Fruit fly (Drosophila melanogaster) whole organism, embryonic: ENCODE measurements around the gene CG18301.
A peak's percentile ranks its signal among the peaks of the same experiment; 100 is the strongest.

Experiments
- Aef1 ChIP-seq: fragments of 200-800 bp; sonication (Bioruptor generic); IDR thresholded peaks from 3 replicates; pipeline ENCODE4 v1.3.6; 2022; ENCODE audit warnings: missing biosample characterization, missing genetic modification characterization
- BEAF-32 ChIP-seq: fragments of 200-800 bp; sonication (Bioruptor generic); optimal IDR thresholded peaks from 3 replicates; lab custom pipeline; 2017; ENCODE audit warnings: missing biosample characterization, missing genetic modification characterization, mild to moderate bottlenecking, moderate library complexity, missing genetic modification reagents
- Bgb ChIP-seq: fragments of 200-800 bp; sonication (Bioruptor generic); IDR thresholded peaks from 2 replicates; pipeline ENCODE4 v1.3.6; 2022; ENCODE audit warnings: missing biosample characterization, missing genetic modification characterization; ENCODE audit not compliant: partially characterized antibody
- CG12219 ChIP-seq: fragments of 200-800 bp; sonication (Bioruptor generic); optimal IDR thresholded peaks from 3 replicates; lab custom pipeline; 2018; ENCODE audit warnings: missing biosample characterization, mild to moderate bottlenecking, missing genetic modification characterization
- CG13287 ChIP-seq: fragments of 200-800 bp; sonication (Bioruptor generic); IDR thresholded peaks from 2 replicates; pipeline ENCODE4 v1.3.6; 2022; ENCODE audit warnings: missing biosample characterization, missing genetic modification characterization; ENCODE audit not compliant: partially characterized antibody
- CG14710 ChIP-seq: fragments of 200-800 bp; sonication (Bioruptor generic); optimal IDR thresholded peaks from 3 replicates; lab custom pipeline; 2019; ENCODE audit warnings: missing biosample characterization, mild to moderate bottlenecking, missing genetic modification characterization, moderate library complexity
- CG15479 ChIP-seq: fragments of 200-800 bp; sonication (Bioruptor generic); optimal IDR thresholded peaks from 3 replicates; lab custom pipeline; 2019; ENCODE audit warnings: missing biosample characterization, mild to moderate bottlenecking, missing genetic modification characterization, moderate library complexity
- CG2129 ChIP-seq: fragments of 200-800 bp; sonication (Bioruptor generic); IDR thresholded peaks from 2 replicates; pipeline ENCODE4 v1.3.6; 2022; ENCODE audit warnings: missing biosample characterization, missing genetic modification characterization; ENCODE audit not compliant: partially characterized antibody
- CG32772 ChIP-seq: fragments of 200-800 bp; sonication (Bioruptor generic); IDR thresholded peaks from 2 replicates; pipeline ENCODE4 v1.3.6; 2022; ENCODE audit warnings: missing biosample characterization, missing genetic modification characterization
- CG3281 ChIP-seq: fragments of 200-800 bp; sonication (Bioruptor generic); optimal IDR thresholded peaks from 3 replicates; lab custom pipeline; 2017; ENCODE audit warnings: missing biosample characterization, mild to moderate bottlenecking, missing genetic modification characterization
- CG34224 ChIP-seq: fragments of 200-800 bp; sonication (Bioruptor generic); IDR thresholded peaks from 3 replicates; pipeline ENCODE4 v1.3.6; 2022; ENCODE audit warnings: missing biosample characterization, missing genetic modification characterization; ENCODE audit not compliant: partially characterized antibody
- CG6175 ChIP-seq: fragments of 200-800 bp; sonication (Bioruptor generic); IDR thresholded peaks from 3 replicates; pipeline ENCODE4 v1.3.6; 2022; ENCODE audit warnings: missing biosample characterization, missing genetic modification characterization
- CG6791 ChIP-seq: fragments of 200-800 bp; sonication (Bioruptor generic); IDR thresholded peaks from 3 replicates; pipeline ENCODE4 v1.3.6; 2022; ENCODE audit warnings: missing biosample characterization, missing genetic modification characterization; ENCODE audit not compliant: partially characterized antibody
- CHES-1-like ChIP-seq: fragments of 200-800 bp; sonication (Bioruptor generic); optimal IDR thresholded peaks from 2 replicates; lab custom pipeline; 2016; ENCODE audit warnings: missing biosample characterization, missing genetic modification characterization
- Dbx ChIP-seq: fragments of 200-800 bp; sonication (Bioruptor generic); IDR thresholded peaks from 3 replicates; pipeline ENCODE4 v1.3.6; 2022; ENCODE audit warnings: missing biosample characterization, missing genetic modification characterization
- HLH4C ChIP-seq: fragments of 200-800 bp; sonication (Bioruptor generic); IDR thresholded peaks from 3 replicates; pipeline ENCODE4 v1.3.6; 2022; ENCODE audit warnings: missing biosample characterization, missing genetic modification characterization; ENCODE audit not compliant: partially characterized antibody
- Hr3 ChIP-seq: fragments of 200-800 bp; sonication (Bioruptor generic); optimal IDR thresholded peaks from 3 replicates; lab custom pipeline; 2016; ENCODE audit warnings: missing biosample characterization, missing genetic modification characterization
- MBD-R2 ChIP-seq: fragments of 200-800 bp; sonication (Bioruptor generic); IDR thresholded peaks from 2 replicates; pipeline ENCODE4 v1.3.6; 2022; ENCODE audit warnings: missing biosample characterization, missing genetic modification characterization
- MESR4 ChIP-seq: fragments of 200-800 bp; sonication (Bioruptor generic); optimal IDR thresholded peaks from 2 replicates; lab custom pipeline; 2018; ENCODE audit warnings: missing biosample characterization, mild to moderate bottlenecking, missing genetic modification characterization, moderate library complexity
- Max ChIP-seq: fragments of 200-800 bp; sonication (Bioruptor generic); optimal IDR thresholded peaks from 2 replicates; lab custom pipeline; 2016; ENCODE audit warnings: missing biosample characterization, mild to moderate bottlenecking, missing genetic modification characterization
- Med ChIP-seq: fragments of 200-800 bp; sonication (Bioruptor generic); peaks from one replicate; lab custom pipeline; 2016; ENCODE audit warnings: missing biosample characterization, missing genetic modification characterization, mild to moderate bottlenecking, inconsistent platforms, moderate library complexity
- NfI ChIP-seq: fragments of 200-800 bp; sonication (Bioruptor generic); optimal IDR thresholded peaks from 3 replicates; lab custom pipeline; 2018; ENCODE audit warnings: missing biosample characterization, mild to moderate bottlenecking, missing genetic modification characterization, moderate library complexity
- Opbp ChIP-seq: fragments of 200-800 bp; sonication (Bioruptor generic); IDR thresholded peaks from 3 replicates; pipeline ENCODE4 v1.3.6; 2022; ENCODE audit warnings: missing biosample characterization, missing genetic modification characterization; ENCODE audit not compliant: partially characterized antibody
- Scr ChIP-seq: fragments of 200-800 bp; sonication (Bioruptor generic); IDR thresholded peaks from 2 replicates; pipeline ENCODE4 v1.3.6; 2022; ENCODE audit warnings: missing biosample characterization, missing genetic modification characterization; ENCODE audit not compliant: partially characterized antibody
- Side ChIP-seq: fragments of 200-800 bp; sonication (Bioruptor generic); optimal IDR thresholded peaks from 2 replicates; lab custom pipeline; 2016; ENCODE audit warnings: missing biosample characterization, missing genetic modification characterization
- al ChIP-seq: fragments of 200-800 bp; sonication (Bioruptor generic); IDR thresholded peaks from 2 replicates; pipeline ENCODE4 v1.3.6; 2022; ENCODE audit warnings: missing biosample characterization, missing genetic modification characterization
- amos ChIP-seq: fragments of 200-800 bp; sonication (Bioruptor generic); IDR thresholded peaks from 2 replicates; pipeline ENCODE4 v1.3.6; 2022; ENCODE audit warnings: missing biosample characterization, missing genetic modification characterization; ENCODE audit not compliant: partially characterized antibody
- aop ChIP-seq: fragments of 200-800 bp; sonication (Bioruptor generic); IDR thresholded peaks from 2 replicates; pipeline ENCODE4 v1.3.6; 2022; ENCODE audit warnings: missing biosample characterization, missing genetic modification characterization
- bab2 ChIP-seq: fragments of 200-800 bp; sonication (Bioruptor generic); optimal IDR thresholded peaks from 2 replicates; lab custom pipeline; 2016; ENCODE audit warnings: missing biosample characterization, missing genetic modification characterization
- cad ChIP-seq: fragments of >200 bp; optimal IDR thresholded peaks from 2 replicates; lab custom pipeline; 2017; ENCODE audit warnings: missing biosample characterization, missing genetic modification characterization
- crp ChIP-seq, 2 experiments: fragments of 200-800 bp; sonication (Bioruptor generic); optimal IDR thresholded peaks; 2 replicates in 1 of 2; 3 replicates in 1 of 2; lab custom pipeline; 2017; ENCODE audit warnings: missing biosample characterization in 2 of 2, missing genetic modification characterization in 2 of 2, mild to moderate bottlenecking in 1 of 2, moderate library complexity in 1 of 2
- hbn ChIP-seq: fragments of 200-800 bp; sonication (Bioruptor generic); IDR thresholded peaks from 2 replicates; pipeline ENCODE4 v1.3.6; 2022; ENCODE audit warnings: missing biosample characterization, missing genetic modification characterization; ENCODE audit not compliant: partially characterized antibody
- mam ChIP-seq: fragments of 200-800 bp; sonication (Bioruptor generic); optimal IDR thresholded peaks from 3 replicates; lab custom pipeline; 2016; ENCODE audit warnings: missing biosample characterization, missing genetic modification characterization
- phol ChIP-seq: fragments of 200-800 bp; sonication (Bioruptor generic); optimal IDR thresholded peaks from 3 replicates; lab custom pipeline; 2018; ENCODE audit warnings: missing biosample characterization, mild to moderate bottlenecking, missing genetic modification characterization, moderate library complexity
- pzg ChIP-seq: fragments of 200-800 bp; sonication (Bioruptor generic); optimal IDR thresholded peaks from 3 replicates; lab custom pipeline; 2018; ENCODE audit warnings: missing biosample characterization, mild to moderate bottlenecking, missing genetic modification characterization, moderate library complexity
- scrt ChIP-seq: fragments of 200-800 bp; sonication (Bioruptor generic); optimal IDR thresholded peaks from 2 replicates; lab custom pipeline; 2018; ENCODE audit warnings: missing biosample characterization, mild to moderate bottlenecking, missing genetic modification characterization, moderate library complexity
- sd ChIP-seq: fragments of 200-800 bp; sonication (Bioruptor generic); optimal IDR thresholded peaks from 3 replicates; lab custom pipeline; 2018; ENCODE audit warnings: missing biosample characterization, mild to moderate bottlenecking, missing genetic modification characterization, moderate library complexity
- sens ChIP-seq: fragments of 200-800 bp; sonication (Bioruptor generic); peaks from one replicate; lab custom pipeline; 2016; ENCODE audit warnings: missing biosample characterization, missing genetic modification characterization
- shn ChIP-seq: fragments of 200-800 bp; sonication (Bioruptor generic); optimal IDR thresholded peaks from 3 replicates; lab custom pipeline; 2016; ENCODE audit warnings: missing biosample characterization, missing genetic modification characterization
- sob ChIP-seq: fragments of 200-800 bp; sonication (Bioruptor generic); IDR thresholded peaks from 2 replicates; pipeline ENCODE4 v1.3.6; 2022; ENCODE audit warnings: missing biosample characterization, missing genetic modification characterization
- tio ChIP-seq: fragments of 200-800 bp; sonication (Bioruptor generic); optimal IDR thresholded peaks from 2 replicates; lab custom pipeline; 2017; ENCODE audit warnings: missing biosample characterization, missing genetic modification characterization, inconsistent platforms
- tll ChIP-seq, 2 experiments: fragments of 200-800 bp in 1 of 2; fragments of >200 bp in 1 of 2; sonication (Bioruptor generic) in 1 of 2; optimal IDR thresholded peaks; 2 replicates each; lab custom pipeline; 2017 to 2019; ENCODE audit warnings: missing biosample characterization in 2 of 2, missing genetic modification characterization in 2 of 2, mild to moderate bottlenecking in 1 of 2, moderate library complexity in 1 of 2
- trh ChIP-seq: fragments of 200-800 bp; sonication (Bioruptor generic); optimal IDR thresholded peaks from 2 replicates; lab custom pipeline; 2016; ENCODE audit warnings: missing biosample characterization, missing genetic modification characterization
- vnd ChIP-seq: fragments of 200-800 bp; sonication (Bioruptor generic); IDR thresholded peaks from 3 replicates; pipeline ENCODE4 v1.3.6; 2022; ENCODE audit warnings: missing biosample characterization, missing genetic modification characterization; ENCODE audit not compliant: partially characterized antibody
- zen ChIP-seq: fragments of 200-800 bp; sonication (Bioruptor generic); optimal IDR thresholded peaks from 3 replicates; lab custom pipeline; 2018; ENCODE audit warnings: missing biosample characterization, mild to moderate bottlenecking, missing genetic modification characterization, moderate library complexity

Gene CG18301

DNA sequence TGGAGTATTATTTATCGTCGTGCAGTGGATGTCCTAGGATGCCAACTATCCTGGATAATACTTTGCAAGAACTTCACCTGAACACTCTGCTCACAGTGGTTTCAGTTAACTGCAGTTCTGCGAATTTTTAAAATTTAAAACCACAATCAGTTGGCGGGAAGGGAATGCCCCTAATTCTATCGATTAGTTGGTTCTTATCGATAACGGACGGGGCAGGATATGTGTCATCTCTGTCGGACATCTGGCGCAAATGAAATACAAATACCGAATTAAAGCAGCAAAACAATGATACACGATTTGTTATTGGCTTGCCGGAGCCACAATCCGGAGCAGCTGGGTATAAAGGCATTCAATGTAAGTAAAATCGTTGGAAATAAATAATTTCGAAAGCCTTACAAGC, 48.5 kb upstream of the CG18301 start, which contains the start of gene Grip75 (continued):
- TF ChIP-seq CG15479 (peak; percentile 56), MBD-R2 (GFP tag; lab: Robert Waterston, UW) (peak; percentile 59), CG6791 (GFP tag; lab: Robert Waterston, UW) (peak; percentile 75), Hr3 (GFP tag; lab: Kevin White, UChicago) (no peak), Opbp (GFP tag; lab: Robert Waterston, UW) (peak; percentile 57; the same call in 2 of the 3 replicates), Med (GFP tag; lab: Kevin White, UChicago) (peak; percentile 66), amos (GFP tag; lab: Robert Waterston, UW) (peak; percentile 67), CG34224 (GFP tag; lab: Robert Waterston, UW) (peak; percentile 66), crp (GFP tag; optimal IDR thresholded peaks at IDR 0.05; lab: Kevin White, UChicago) (peak in 1 of 2 experiments; percentile 51), Bgb (GFP tag; lab: Robert Waterston, UW) (peak; percentile 61), CG12219 (GFP tag; lab: Kevin White, UChicago) (no peak), MESR4 (GFP tag; lab: Kevin White, UChicago) (peak; percentile 27), sens (GFP tag; lab: Kevin White, UChicago) (peak; percentile 21), BEAF-32 (peak; percentile 62), CG13287 (GFP tag; lab: Robert Waterston, UW) (peak; percentile 74), CG6175 (GFP tag; lab: Robert Waterston, UW) (no peak), bab2 (GFP tag; lab: Kevin White, UChicago) (no peak), CG2129 (0 out of 2 replicates have a peak, but pooled peaks have one; percentile 20), Scr (GFP tag; lab: Robert Waterston, UW) (peak; percentile 58), zen (tag; lab: Kevin White, UChicago) (no peak), HLH4C (peak; percentile 32; the same call in 1 of the 3 replicates), pzg (peak; percentile 57)

DNA sequence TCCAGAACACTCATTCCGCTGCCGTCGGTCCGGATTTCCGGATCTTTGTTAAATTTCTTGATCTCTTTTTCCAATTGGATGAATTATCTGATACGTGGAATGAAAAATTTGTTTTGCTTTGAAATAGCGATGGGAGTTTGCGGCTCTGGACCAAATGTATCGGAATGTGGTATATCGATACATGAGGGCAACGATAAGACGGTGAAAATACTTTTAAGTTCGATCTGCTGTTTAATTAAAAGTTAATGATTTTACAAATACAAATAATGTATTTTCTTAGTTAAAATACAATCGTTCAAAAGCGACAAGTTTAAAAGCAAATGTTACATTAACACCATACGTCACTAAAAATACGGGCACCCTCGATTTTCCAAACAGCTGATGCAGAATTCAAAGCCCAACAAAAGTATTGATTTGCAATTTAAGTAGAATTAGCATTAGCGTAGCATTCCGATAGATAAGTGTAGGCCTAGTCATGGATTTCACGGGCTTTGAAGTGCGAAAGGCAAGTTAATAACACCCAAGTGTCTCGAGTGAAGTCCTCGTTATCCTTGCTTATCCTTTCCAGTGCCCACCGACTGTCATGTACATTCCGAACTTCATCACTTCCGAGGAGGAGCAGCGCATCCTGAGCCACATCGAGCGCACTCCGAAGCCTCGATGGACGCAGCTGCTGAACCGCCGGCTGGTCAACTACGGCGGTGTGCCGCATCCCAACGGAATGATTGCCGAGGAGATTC, 43.0 kb upstream of the CG18301 start, which contains the start of the genes Cog4 and CG6144:
TSS of gene Cog4 (minus strand) at position 139 of the 740 bp plus-strand sequence.
TSS of gene CG6144 (plus strand) at position 211 of the 740 bp plus-strand sequence.
- TF ChIP-seq cad (GFP tag; lab: Kevin White, UChicago) (no peak), Dbx (GFP tag; lab: Robert Waterston, UW) (peak; percentile 68; the same call in 2 of the 3 replicates), phol (tag; lab: Kevin White, UChicago) (peak; percentile 48), shn (GFP tag; lab: Kevin White, UChicago) (no peak), vnd (GFP tag; lab: Robert Waterston, UW) (peak; percentile 68), CG13287 (GFP tag; lab: Robert Waterston, UW) (peak; percentile 88), NfI (no peak), hbn (GFP tag; lab: Robert Waterston, UW) (peak; percentile 82), CG3281 (GFP tag; lab: Kevin White, UChicago) (no peak), bab2 (GFP tag; lab: Kevin White, UChicago) (peak; percentile 18), CG32772 (GFP tag; lab: Robert Waterston, UW) (0 out of 2 replicates have a peak, but pooled peaks have one; percentile 12), tio (GFP tag; lab: Kevin White, UChicago) (no peak), sd (tag; lab: Kevin White, UChicago) (peak; percentile 97), sob (GFP tag; lab: Robert Waterston, UW) (no peak), tll (GFP tag; optimal IDR thresholded peaks at IDR 0.05; lab: Kevin White, UChicago) (peak in 1 of 2 experiments; percentile 78), Aef1 (0 out of 3 replicates have a peak, but pooled peaks have one; percentile 17), pzg (peak; percentile 61), Side (GFP tag; lab: Kevin White, UChicago) (peak; percentile 33), aop (no peak), CHES-1-like (GFP tag; lab: Kevin White, UChicago) (peak; percentile 3), al (GFP tag; lab: Robert Waterston, UW) (0 out of 2 replicates have a peak, but pooled peaks have one; percentile 17), scrt (GFP tag; lab: Kevin White, UChicago) (no peak), CG14710 (peak; percentile 61), Bgb (GFP tag; lab: Robert Waterston, UW) (peak; percentile 72), Max (GFP tag; lab: Kevin White, UChicago) (peak; percentile 27), trh (GFP tag; lab: Kevin White, UChicago) (no peak), mam (GFP tag; lab: Kevin White, UChicago) (peak; percentile 48)
